Fruit fly (Drosophila melanogaster) whole organism, wandering third instar larva: ENCODE results near the gene Vha16-5.

Experiments
- CG9705 ChIP-seq: fragments of 200-800 bp; sonication (Bioruptor generic); optimal IDR thresholded peaks from 2 replicates; lab custom pipeline; 2018; ENCODE audit warnings: missing biosample characterization, mild to moderate bottlenecking, missing genetic modification characterization
- Hr78 ChIP-seq: fragments of >200 bp; optimal IDR thresholded peaks from 2 replicates; lab custom pipeline; 2017; ENCODE audit warnings: missing biosample characterization, missing genetic modification characterization
- Myc ChIP-seq: fragments of >200 bp; optimal IDR thresholded peaks from 2 replicates; lab custom pipeline; 2017
- br ChIP-seq: fragments of 200-800 bp; sonication (Bioruptor generic); optimal IDR thresholded peaks from 2 replicates; lab custom pipeline; 2016; ENCODE audit warnings: missing biosample characterization, missing genetic modification characterization

- TF ChIP-seq Myc (no peak), Hr78 (GFP tag; lab: Kevin White, UChicago) (no peak), CG9705 (no peak), br (GFP tag; lab: Kevin White, UChicago) (no peak)
Observed at dm6 chr2L:10735923-10736322, 920 bp downstream of the Vha16-5 start, which contains the start of gene Nup107.
